Fruit fly (Drosophila melanogaster): ENCODE measurements around the gene Grip71.

DNA sequence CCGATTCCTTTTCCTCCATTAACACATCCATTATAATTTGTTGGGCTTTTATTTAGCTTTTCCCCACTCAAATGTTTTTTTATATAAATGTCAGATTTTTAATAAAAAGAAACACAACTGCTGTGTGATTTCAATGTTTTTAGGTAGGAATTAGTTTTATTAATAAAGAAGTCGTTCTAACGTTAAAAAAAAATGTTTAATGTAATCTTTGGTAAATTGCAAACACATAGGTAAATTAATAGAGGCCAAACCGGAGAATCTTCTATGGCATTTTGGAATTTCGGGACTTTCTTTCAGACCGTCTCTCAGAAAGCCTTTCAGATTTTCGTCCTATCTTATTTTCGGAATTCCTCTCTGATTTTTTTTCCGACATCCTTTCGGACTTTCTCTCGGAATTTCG lies 35.5 kb upstream of the Grip71 start, which contains the start of gene CG43339:
- TF ChIP-seq sage (GFP tag; optimal IDR thresholded peaks at IDR 0.05) (no peak), psq (GFP tag; optimal IDR thresholded peaks at IDR 0.05) (no peak), ey (GFP tag; optimal IDR thresholded peaks at IDR 0.05) (no peak)

Measured in whole organism, wandering third instar larva.